Fruit fly (Drosophila melanogaster): Measurements from ENCODE around the gene yip2.

DNA sequence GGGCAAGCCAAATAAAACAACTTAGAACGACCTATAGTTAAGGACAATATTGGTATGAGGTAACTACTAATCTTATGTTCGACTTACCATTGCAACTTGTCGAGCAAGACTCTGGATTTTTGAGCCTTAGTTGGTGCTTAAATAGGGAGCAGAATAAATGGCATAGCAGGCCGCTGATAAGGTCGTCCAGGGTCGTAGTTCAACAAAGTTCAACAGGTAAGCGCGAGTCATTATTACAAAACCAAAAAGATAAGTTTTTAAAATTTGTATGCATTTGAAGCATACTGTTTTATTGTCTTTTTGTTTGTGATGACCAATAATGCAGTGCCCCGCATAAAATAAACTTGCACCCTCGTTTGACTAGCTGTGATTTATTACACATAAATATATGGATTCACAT, 12.0 kb upstream of the yip2 start, which contains the start of gene Muc30E:
- TF ChIP-seq Hr3 (GFP tag; optimal IDR thresholded peaks at IDR 0.05): no peak
- no peak for TF ChIP-seq bcd (GFP tag; optimal IDR thresholded peaks at IDR 0.05)
- TF ChIP-seq CG17361 (GFP tag; IDR thresholded peaks at IDR 0.05): no peak

Measured in whole organism, embryonic.